1 fruit fly cellular context compared by ENCODE assay signal in genomic region chr3R:14284422-14284760, dm6.
TF ChIP-seq lines count a peak whose summit lies in the region.

No protein-coding gene starts in this region.

TF ChIP-seq in whole organism, embryonic, 481 proteins besides CTCF, POLR2A, EP300 and RAD21 (continued from another document and continues in another):
- TF ChIP-seq bab2 (GFP tag; optimal IDR thresholded peaks at IDR 0.05; lab: Kevin White, UChicago) (peak; percentile 35), fu2 (GFP tag; optimal IDR thresholded peaks at IDR 0.05; lab: Kevin White, UChicago) (no peak), CG31224 (GFP tag; IDR thresholded peaks at IDR 0.05; lab: Robert Waterston, UW) (no peak), psq (GFP tag; optimal IDR thresholded peaks at IDR 0.05; lab: Kevin White, UChicago) (no peak), trh (GFP tag; optimal IDR thresholded peaks at IDR 0.05; lab: Kevin White, UChicago) (no peak), CG10431 (GFP tag; optimal IDR thresholded peaks at IDR 0.05; lab: Kevin White, UChicago) (peak; percentile 23), Trl (optimal IDR thresholded peaks at IDR 0.05; lab: Kevin White, UChicago) (no peak), Trl (GFP tag; optimal IDR thresholded peaks at IDR 0.05; lab: Kevin White, UChicago) (no peak), bigmax (GFP tag; optimal IDR thresholded peaks at IDR 0.05; lab: Kevin White, UChicago) (no peak), CG17912 (GFP tag; optimal IDR thresholded peaks at IDR 0.05; lab: Kevin White, UChicago) (no peak), salm (tag; optimal IDR thresholded peaks at IDR 0.05; lab: Kevin White, UChicago) (no peak), Adf1 (GFP tag; IDR thresholded peaks at IDR 0.05; lab: Robert Waterston, UW) (no peak), dati (GFP tag; IDR thresholded peaks at IDR 0.05; lab: Robert Waterston, UW) (no peak), CG6765 (GFP tag; optimal IDR thresholded peaks at IDR 0.05; lab: Kevin White, UChicago) (no peak), CG14441 (GFP tag; IDR thresholded peaks at IDR 0.05; lab: Robert Waterston, UW) (no peak), oc (tag; optimal IDR thresholded peaks at IDR 0.05; lab: Kevin White, UChicago) (no peak), Sox102F (GFP tag; optimal IDR thresholded peaks at IDR 0.05; lab: Kevin White, UChicago) (peak; percentile 40), CG16815 (GFP tag; optimal IDR thresholded peaks at IDR 0.05; lab: Kevin White, UChicago) (no peak), CG6683 (GFP tag; optimal IDR thresholded peaks at IDR 0.05; lab: Kevin White, UChicago) (no peak), kni (GFP tag; optimal IDR thresholded peaks at IDR 0.05; lab: Kevin White, UChicago) (no peak), Gug (GFP tag; IDR thresholded peaks at IDR 0.05; lab: Robert Waterston, UW) (no peak), CG42726 (GFP tag; IDR thresholded peaks at IDR 0.05; lab: Robert Waterston, UW; ENCODE audit: partially characterized antibody) (no peak), fd3F (GFP tag; optimal IDR thresholded peaks at IDR 0.05; lab: Kevin White, UChicago) (no peak), B-H2 (GFP tag; optimal IDR thresholded peaks at IDR 0.05; lab: Kevin White, UChicago) (no peak), CHES-1-like (GFP tag; optimal IDR thresholded peaks at IDR 0.05; lab: Kevin White, UChicago) (no peak), CG17359 (tag; optimal IDR thresholded peaks at IDR 0.05; lab: Kevin White, UChicago) (peak; percentile 49), CG15696 (tag; optimal IDR thresholded peaks at IDR 0.05; lab: Kevin White, UChicago) (peak; percentile 10), CG43689 (GFP tag; IDR thresholded peaks at IDR 0.05; lab: Robert Waterston, UW) (no peak), CG5180 (GFP tag; optimal IDR thresholded peaks at IDR 0.05; lab: Kevin White, UChicago) (peak; percentile 10), CG2712 (tag; optimal IDR thresholded peaks at IDR 0.05; lab: Kevin White, UChicago) (peak; percentile 24), H2.0 (GFP tag; IDR thresholded peaks at IDR 0.05; lab: Robert Waterston, UW) (no peak), CoRest (tag; optimal IDR thresholded peaks at IDR 0.05; lab: Kevin White, UChicago) (peak; percentile 44), sob (GFP tag; IDR thresholded peaks at IDR 0.05; lab: Robert Waterston, UW) (no peak), zfh1 (GFP tag; IDR thresholded peaks at IDR 0.05; lab: Robert Waterston, UW) (no peak), eve (GFP tag; optimal IDR thresholded peaks at IDR 0.05; lab: Kevin White, UChicago) (peak in 1 of 2 experiments; percentile 71), CG18262 (tag; optimal IDR thresholded peaks at IDR 0.05; lab: Kevin White, UChicago) (no peak), br (optimal IDR thresholded peaks at IDR 0.05; lab: Kevin White, UChicago) (no peak), wek (GFP tag; optimal IDR thresholded peaks at IDR 0.05; lab: Kevin White, UChicago) (peak; percentile 36), Six4 (GFP tag; optimal IDR thresholded peaks at IDR 0.05; lab: Kevin White, UChicago) (no peak), chn (GFP tag; optimal IDR thresholded peaks at IDR 0.05; lab: Kevin White, UChicago) (no peak), ttk (GFP tag; IDR thresholded peaks at IDR 0.05; lab: Robert Waterston, UW) (no peak), CG8388 (GFP tag; optimal IDR thresholded peaks at IDR 0.05; lab: Kevin White, UChicago) (peak; percentile 30), dmrt99B (tag; optimal IDR thresholded peaks at IDR 0.05; lab: Kevin White, UChicago) (peak; percentile 29), CG8359 (GFP tag; optimal IDR thresholded peaks at IDR 0.05; lab: Kevin White, UChicago; ENCODE audit: borderline replicate concordance) (no peak), btn (GFP tag; optimal IDR thresholded peaks at IDR 0.05; lab: Kevin White, UChicago) (peak; percentile 5), Dfd (GFP tag; optimal IDR thresholded peaks at IDR 0.05; lab: Kevin White, UChicago) (no peak), Scr (GFP tag; IDR thresholded peaks at IDR 0.05; lab: Robert Waterston, UW; ENCODE audit: partially characterized antibody) (no peak), Hr3 (GFP tag; optimal IDR thresholded peaks at IDR 0.05; lab: Kevin White, UChicago) (no peak), CG11398 (GFP tag; optimal IDR thresholded peaks at IDR 0.05; lab: Kevin White, UChicago) (no peak), Gsc (GFP tag; IDR thresholded peaks at IDR 0.05; lab: Robert Waterston, UW) (no peak), jigr1 (GFP tag; IDR thresholded peaks at IDR 0.05; lab: Robert Waterston, UW) (no peak), CG8944 (GFP tag; optimal IDR thresholded peaks at IDR 0.05; lab: Kevin White, UChicago) (no peak), CG1233 (GFP tag; optimal IDR thresholded peaks at IDR 0.05; lab: Kevin White, UChicago) (peak; percentile 30), otp (GFP tag; IDR thresholded peaks at IDR 0.05; lab: Robert Waterston, UW) (no peak), NfI (GFP tag; optimal IDR thresholded peaks at IDR 0.05; lab: Kevin White, UChicago) (no peak), Ssrp (tag; optimal IDR thresholded peaks at IDR 0.05; lab: Kevin White, UChicago) (peak; percentile 15), Bgb (GFP tag; IDR thresholded peaks at IDR 0.05; lab: Robert Waterston, UW; ENCODE audit: partially characterized antibody) (no peak), Chrac-16 (GFP tag; optimal IDR thresholded peaks at IDR 0.05; lab: Kevin White, UChicago) (no peak), CG17328 (GFP tag; IDR thresholded peaks at IDR 0.05; lab: Robert Waterston, UW) (no peak), CG7745 (tag; optimal IDR thresholded peaks at IDR 0.05; lab: Kevin White, UChicago) (no peak), CG4854 (GFP tag; optimal IDR thresholded peaks at IDR 0.05; lab: Kevin White, UChicago) (no peak), Nf-YC (tag; optimal IDR thresholded peaks at IDR 0.05; lab: Kevin White, UChicago) (no peak), CG9609 (GFP tag; optimal IDR thresholded peaks at IDR 0.05; lab: Kevin White, UChicago) (peak; percentile 16), CG33213 (GFP tag; optimal IDR thresholded peaks at IDR 0.05; lab: Kevin White, UChicago) (peak; percentile 13), stc (GFP tag; IDR thresholded peaks at IDR 0.05; lab: Robert Waterston, UW) (no peak), fd96Cb (tag; optimal IDR thresholded peaks at IDR 0.05; lab: Kevin White, UChicago) (no peak), Dp (GFP tag; optimal IDR thresholded peaks at IDR 0.05; lab: Kevin White, UChicago) (no peak), nerfin-1 (tag; optimal IDR thresholded peaks at IDR 0.05; lab: Kevin White, UChicago) (no peak), CG9876 (GFP tag; optimal IDR thresholded peaks at IDR 0.05; lab: Kevin White, UChicago) (no peak), CG4404 (GFP tag; IDR thresholded peaks at IDR 0.05; lab: Robert Waterston, UW) (no peak), Awh (GFP tag; IDR thresholded peaks at IDR 0.05; lab: Robert Waterston, UW) (no peak), sqz (GFP tag; optimal IDR thresholded peaks at IDR 0.05; lab: Kevin White, UChicago) (no peak), dan (GFP tag; IDR thresholded peaks at IDR 0.05; lab: Robert Waterston, UW) (no peak), CG2889 (GFP tag; IDR thresholded peaks at IDR 0.05; lab: Robert Waterston, UW) (no peak), unpg (GFP tag; optimal IDR thresholded peaks at IDR 0.05; lab: Kevin White, UChicago) (peak; percentile 16), CG1602 (GFP tag; optimal IDR thresholded peaks at IDR 0.05; lab: Kevin White, UChicago) (no peak), CG15479 (GFP tag; optimal IDR thresholded peaks at IDR 0.05; lab: Kevin White, UChicago) (no peak), CG6654 (GFP tag; optimal IDR thresholded peaks at IDR 0.05; lab: Kevin White, UChicago) (no peak), Bteb2 (GFP tag; optimal IDR thresholded peaks at IDR 0.05; lab: Kevin White, UChicago) (no peak), CG32772 (GFP tag; IDR thresholded peaks at IDR 0.05; lab: Robert Waterston, UW) (no peak), sima (GFP tag; optimal IDR thresholded peaks at IDR 0.05; lab: Kevin White, UChicago) (peak; percentile 4), repo (GFP tag; optimal IDR thresholded peaks at IDR 0.05; lab: Kevin White, UChicago) (no peak), CG9817 (tag; optimal IDR thresholded peaks at IDR 0.05; lab: Kevin White, UChicago) (no peak), nom (GFP tag; optimal IDR thresholded peaks at IDR 0.05; lab: Kevin White, UChicago) (no peak), YL-1 (GFP tag; optimal IDR thresholded peaks at IDR 0.05; lab: Kevin White, UChicago) (no peak), ci (GFP tag; IDR thresholded peaks at IDR 0.05; lab: Robert Waterston, UW) (no peak), ERR (GFP tag; optimal IDR thresholded peaks at IDR 0.05; lab: Kevin White, UChicago) (no peak), CG17385 (GFP tag; optimal IDR thresholded peaks at IDR 0.05; lab: Kevin White, UChicago) (peak; percentile 8), hbn (GFP tag; IDR thresholded peaks at IDR 0.05; lab: Robert Waterston, UW; ENCODE audit: partially characterized antibody) (no peak), Sox100B (GFP tag; optimal IDR thresholded peaks at IDR 0.05; lab: Kevin White, UChicago) (peak; percentile 51), CG14050 (GFP tag; IDR thresholded peaks at IDR 0.05; lab: Robert Waterston, UW) (no peak), CG7839 (tag; optimal IDR thresholded peaks at IDR 0.05; lab: Kevin White, UChicago) (peak; percentile 19), CG11085 (GFP tag; IDR thresholded peaks at IDR 0.05; lab: Robert Waterston, UW) (no peak), knrl (GFP tag; IDR thresholded peaks at IDR 0.05; lab: Robert Waterston, UW; ENCODE audit: partially characterized antibody) (no peak), ems (GFP tag; optimal IDR thresholded peaks at IDR 0.05; lab: Kevin White, UChicago) (no peak), pros (GFP tag; optimal IDR thresholded peaks at IDR 0.05; lab: Kevin White, UChicago) (no peak), CG34376 (GFP tag; optimal IDR thresholded peaks at IDR 0.05; lab: Kevin White, UChicago) (no peak), CG33557 (GFP tag; optimal IDR thresholded peaks at IDR 0.05; lab: Kevin White, UChicago) (no peak), CG17802 (tag; optimal IDR thresholded peaks at IDR 0.05; lab: Kevin White, UChicago) (peak; percentile 8), CG7556 (GFP tag; optimal IDR thresholded peaks at IDR 0.05; lab: Kevin White, UChicago) (no peak), CG13894 (tag; optimal IDR thresholded peaks at IDR 0.05; lab: Kevin White, UChicago) (no peak), Dip2 (GFP tag; IDR thresholded peaks at IDR 0.05; lab: Robert Waterston, UW) (no peak), fru (optimal IDR thresholded peaks at IDR 0.05; lab: Kevin White, UChicago) (no peak), CG2875 (GFP tag; optimal IDR thresholded peaks at IDR 0.05; lab: Kevin White, UChicago) (peak; percentile 36), nau (GFP tag; optimal IDR thresholded peaks at IDR 0.05; lab: Kevin White, UChicago) (peak; percentile 10), CG5953 (GFP tag; IDR thresholded peaks at IDR 0.05; lab: Robert Waterston, UW) (no peak), Ets65A (GFP tag; lab: Kevin White, UChicago) (peak; percentile 81), CG13624 (GFP tag; optimal IDR thresholded peaks at IDR 0.05; lab: Kevin White, UChicago) (no peak), tx (GFP tag; optimal IDR thresholded peaks at IDR 0.05; lab: Kevin White, UChicago) (peak; percentile 36), BEAF-32 (GFP tag; optimal IDR thresholded peaks at IDR 0.05; lab: Kevin White, UChicago) (no peak), PHDP (tag; optimal IDR thresholded peaks at IDR 0.05; lab: Kevin White, UChicago) (peak; percentile 18), onecut (GFP tag; IDR thresholded peaks at IDR 0.05; lab: Robert Waterston, UW) (peak; percentile 51), hb (GFP tag; IDR thresholded peaks at IDR 0.05; lab: Robert Waterston, UW; ENCODE audit: partially characterized antibody) (no peak), CG9437 (GFP tag; optimal IDR thresholded peaks at IDR 0.05; lab: Kevin White, UChicago) (peak; percentile 5), nmo (GFP tag; optimal IDR thresholded peaks at IDR 0.05; lab: Kevin White, UChicago) (peak; percentile 24), tin (GFP tag; optimal IDR thresholded peaks at IDR 0.05; lab: Kevin White, UChicago) (no peak), Ptx1 (GFP tag; IDR thresholded peaks at IDR 0.05; lab: Robert Waterston, UW) (no peak), CG14667 (GFP tag; IDR thresholded peaks at IDR 0.05; lab: Robert Waterston, UW) (no peak), CG10321 (GFP tag; IDR thresholded peaks at IDR 0.05; lab: Robert Waterston, UW) (no peak), Bdp1 (GFP tag; optimal IDR thresholded peaks at IDR 0.05; lab: Kevin White, UChicago) (no peak), MESR4 (GFP tag; optimal IDR thresholded peaks at IDR 0.05; lab: Kevin White, UChicago) (no peak), pfk (GFP tag; optimal IDR thresholded peaks at IDR 0.05; lab: Kevin White, UChicago) (no peak), CG32532 (GFP tag; IDR thresholded peaks at IDR 0.05; lab: Robert Waterston, UW) (no peak), Dek (tag; optimal IDR thresholded peaks at IDR 0.05; lab: Kevin White, UChicago) (peak; percentile 32), H15 (GFP tag; IDR thresholded peaks at IDR 0.05; lab: Robert Waterston, UW) (no peak), Poxn (GFP tag; IDR thresholded peaks at IDR 0.05; lab: Robert Waterston, UW) (no peak), gro (GFP tag; optimal IDR thresholded peaks at IDR 0.05; lab: Kevin White, UChicago) (no peak), tup (GFP tag; optimal IDR thresholded peaks at IDR 0.05; lab: Kevin White, UChicago) (no peak), CG6272 (GFP tag; IDR thresholded peaks at IDR 0.05; lab: Robert Waterston, UW) (no peak), lilli (GFP tag; optimal IDR thresholded peaks at IDR 0.05; lab: Kevin White, UChicago) (no peak), toy (GFP tag; IDR thresholded peaks at IDR 0.05; lab: Robert Waterston, UW) (no peak), ab (GFP tag; optimal IDR thresholded peaks at IDR 0.05; lab: Kevin White, UChicago) (no peak), CG2678 (tag; optimal IDR thresholded peaks at IDR 0.05; lab: Kevin White, UChicago) (peak; percentile 27), jing (GFP tag; optimal IDR thresholded peaks at IDR 0.05; lab: Kevin White, UChicago) (peak; percentile 9), Hand (GFP tag; optimal IDR thresholded peaks at IDR 0.05; lab: Kevin White, UChicago) (peak; percentile 14), wdn (GFP tag; IDR thresholded peaks at IDR 0.05; lab: Robert Waterston, UW) (no peak), CG13287 (GFP tag; IDR thresholded peaks at IDR 0.05; lab: Robert Waterston, UW; ENCODE audit: partially characterized antibody) (no peak), Kr (GFP tag; optimal IDR thresholded peaks at IDR 0.05; lab: Kevin White, UChicago) (no peak), nerfin-2 (GFP tag; IDR thresholded peaks at IDR 0.05; lab: Robert Waterston, UW; ENCODE audit: partially characterized antibody) (no peak), dpn (GFP tag; optimal IDR thresholded peaks at IDR 0.05; lab: Kevin White, UChicago) (no peak)
